Fruit fly (Drosophila melanogaster) whole organism, embryonic: ENCODE results near the gene temp.

Source experiments
- Ada2b ChIP-seq: fragments of 200-800 bp; sonication (Bioruptor generic); IDR thresholded peaks from 2 replicates; pipeline ENCODE4 v1.3.6; 2022; ENCODE audit warnings: missing biosample characterization, missing genetic modification characterization
- B-H2 ChIP-seq: fragments of 200-800 bp; sonication (Bioruptor generic); optimal IDR thresholded peaks from 2 replicates; lab custom pipeline; 2018; ENCODE audit warnings: missing biosample characterization, mild to moderate bottlenecking, missing genetic modification characterization
- Bgb ChIP-seq: fragments of 200-800 bp; sonication (Bioruptor generic); IDR thresholded peaks from 2 replicates; pipeline ENCODE4 v1.3.6; 2022; ENCODE audit warnings: missing biosample characterization, missing genetic modification characterization; ENCODE audit not compliant: partially characterized antibody
- CG10431 ChIP-seq: fragments of 200-800 bp; sonication (Bioruptor generic); optimal IDR thresholded peaks from 3 replicates; lab custom pipeline; 2018; ENCODE audit warnings: missing biosample characterization, mild to moderate bottlenecking, missing genetic modification characterization
- CG11504 ChIP-seq: fragments of 200-800 bp; sonication (Bioruptor generic); optimal IDR thresholded peaks from 3 replicates; lab custom pipeline; 2019; ENCODE audit warnings: missing biosample characterization, mild to moderate bottlenecking, missing genetic modification characterization, moderate library complexity
- CG12155 ChIP-seq: fragments of 200-800 bp; sonication (Bioruptor generic); optimal IDR thresholded peaks from 3 replicates; lab custom pipeline; 2016; ENCODE audit warnings: missing biosample characterization, missing genetic modification characterization
- CG15514 ChIP-seq: fragments of 200-800 bp; sonication (Bioruptor generic); optimal IDR thresholded peaks from 3 replicates; lab custom pipeline; 2017; ENCODE audit warnings: missing biosample characterization, missing genetic modification characterization, mild to moderate bottlenecking, moderate library complexity, missing genetic modification reagents
- CG15696 ChIP-seq: fragments of 200-800 bp; sonication (Bioruptor generic); optimal IDR thresholded peaks from 2 replicates; lab custom pipeline; 2019; ENCODE audit warnings: missing biosample characterization, mild to moderate bottlenecking, missing genetic modification characterization, moderate library complexity
- CG17385 ChIP-seq: fragments of 200-800 bp; sonication (Bioruptor generic); optimal IDR thresholded peaks from 3 replicates; lab custom pipeline; 2018; ENCODE audit warnings: missing biosample characterization, mild to moderate bottlenecking, missing genetic modification characterization
- CG30403 ChIP-seq: fragments of 200-800 bp; sonication (Bioruptor generic); optimal IDR thresholded peaks from 3 replicates; lab custom pipeline; 2016; ENCODE audit warnings: missing biosample characterization, missing genetic modification characterization
- CG32772 ChIP-seq: fragments of 200-800 bp; sonication (Bioruptor generic); IDR thresholded peaks from 2 replicates; pipeline ENCODE4 v1.3.6; 2022; ENCODE audit warnings: missing biosample characterization, missing genetic modification characterization
- CG43689 ChIP-seq: fragments of 200-800 bp; sonication (Bioruptor generic); IDR thresholded peaks from 2 replicates; pipeline ENCODE4 v1.3.6; 2022; ENCODE audit warnings: missing biosample characterization, missing genetic modification characterization
- CG4424 ChIP-seq: fragments of 200-800 bp; sonication (Bioruptor generic); optimal IDR thresholded peaks from 3 replicates; lab custom pipeline; 2016; ENCODE audit warnings: missing biosample characterization, missing genetic modification characterization
- CG6791 ChIP-seq: fragments of 200-800 bp; sonication (Bioruptor generic); IDR thresholded peaks from 3 replicates; pipeline ENCODE4 v1.3.6; 2022; ENCODE audit warnings: missing biosample characterization, missing genetic modification characterization; ENCODE audit not compliant: partially characterized antibody
- CG6854 ChIP-seq: fragments of 200-800 bp; sonication (Bioruptor generic); optimal IDR thresholded peaks from 3 replicates; lab custom pipeline; 2017; ENCODE audit warnings: missing biosample characterization, mild to moderate bottlenecking, missing genetic modification characterization
- CG8290 ChIP-seq, 3 experiments: fragments of 200-800 bp; sonication (Bioruptor generic); optimal IDR thresholded peaks; 2 replicates each; lab custom pipeline; 2016 to 2019; ENCODE audit warnings: missing biosample characterization in 3 of 3, missing genetic modification characterization in 3 of 3, mild to moderate bottlenecking in 2 of 3, moderate library complexity in 1 of 3
- CG8388 ChIP-seq: fragments of 200-800 bp; sonication (Bioruptor generic); optimal IDR thresholded peaks from 2 replicates; lab custom pipeline; 2019; ENCODE audit warnings: missing biosample characterization, mild to moderate bottlenecking, missing genetic modification characterization, moderate library complexity
- CG8944 ChIP-seq: fragments of 200-800 bp; sonication (Bioruptor generic); optimal IDR thresholded peaks from 3 replicates; lab custom pipeline; 2016; ENCODE audit warnings: missing biosample characterization, missing genetic modification characterization
- CG9727 ChIP-seq: fragments of 200-800 bp; sonication (Bioruptor generic); optimal IDR thresholded peaks from 3 replicates; lab custom pipeline; 2017; ENCODE audit warnings: missing biosample characterization, mild to moderate bottlenecking, missing genetic modification characterization
- CG9932 ChIP-seq: fragments of 200-800 bp; sonication (Bioruptor generic); IDR thresholded peaks from 2 replicates; pipeline ENCODE4 v1.3.6; 2022; ENCODE audit warnings: missing biosample characterization, missing genetic modification characterization
- D ChIP-seq, 2 experiments: fragments of 200-800 bp in 1 of 2; fragments of >200 bp in 1 of 2; sonication (Bioruptor generic) in 1 of 2; optimal IDR thresholded peaks; 2 replicates in 1 of 2; 3 replicates in 1 of 2; lab custom pipeline; 2017; ENCODE audit warnings: mild to moderate bottlenecking in 1 of 2, missing biosample characterization in 1 of 2, missing genetic modification characterization in 1 of 2, missing genetic modification reagents in 1 of 2
- Dbx ChIP-seq: fragments of 200-800 bp; sonication (Bioruptor generic); IDR thresholded peaks from 3 replicates; pipeline ENCODE4 v1.3.6; 2022; ENCODE audit warnings: missing biosample characterization, missing genetic modification characterization
- Deaf1 ChIP-seq: fragments of 200-800 bp; optimal IDR thresholded peaks from 3 replicates; lab custom pipeline; 2019; ENCODE audit warnings: missing biosample characterization, mild to moderate bottlenecking, missing genetic modification characterization, moderate library complexity
- Dp ChIP-seq: fragments of 200-800 bp; sonication (Bioruptor generic); optimal IDR thresholded peaks from 2 replicates; lab custom pipeline; 2018; ENCODE audit warnings: missing biosample characterization, mild to moderate bottlenecking, missing genetic modification characterization, moderate library complexity
- Drgx ChIP-seq: fragments of 200-800 bp; sonication (Bioruptor generic); IDR thresholded peaks from 2 replicates; pipeline ENCODE4 v1.3.6; 2022; ENCODE audit warnings: missing biosample characterization, missing genetic modification characterization
- HmgZ ChIP-seq: fragments of 200-800 bp; sonication (Bioruptor generic); optimal IDR thresholded peaks from 2 replicates; lab custom pipeline; 2018; ENCODE audit warnings: missing biosample characterization, mild to moderate bottlenecking, missing genetic modification characterization
- Hmx ChIP-seq: fragments of 200-800 bp; sonication (Bioruptor generic); optimal IDR thresholded peaks from 2 replicates; lab custom pipeline; 2016; ENCODE audit warnings: missing biosample characterization, missing genetic modification characterization
- Hsf ChIP-seq: fragments of 200-800 bp; sonication (Bioruptor generic); optimal IDR thresholded peaks from 3 replicates; lab custom pipeline; 2016; ENCODE audit warnings: missing biosample characterization, missing genetic modification characterization
- bbx ChIP-seq: fragments of 200-800 bp; sonication (Bioruptor generic); IDR thresholded peaks from 2 replicates; pipeline ENCODE4 v1.3.6; 2022; ENCODE audit warnings: missing biosample characterization, missing genetic modification characterization; ENCODE audit not compliant: partially characterized antibody
- cato ChIP-seq: fragments of 200-800 bp; sonication (Bioruptor generic); optimal IDR thresholded peaks from 2 replicates; lab custom pipeline; 2016; ENCODE audit warnings: missing biosample characterization, missing genetic modification characterization, borderline replicate concordance
- ewg ChIP-seq: fragments of 200-800 bp; sonication (Bioruptor generic); optimal IDR thresholded peaks from 3 replicates; lab custom pipeline; 2017; ENCODE audit warnings: mild to moderate bottlenecking, missing biosample characterization, missing genetic modification reagents, missing genetic modification characterization
- gfzf ChIP-seq: fragments of 200-800 bp; sonication (Bioruptor generic); optimal IDR thresholded peaks from 2 replicates; lab custom pipeline; 2016; ENCODE audit warnings: missing biosample characterization, mild to moderate bottlenecking, missing genetic modification characterization, moderate library complexity
- h ChIP-seq: fragments of >200 bp; optimal IDR thresholded peaks from 2 replicates; lab custom pipeline; 2017
- lab ChIP-seq: fragments of 200-800 bp; sonication (Bioruptor generic); optimal IDR thresholded peaks from 3 replicates; lab custom pipeline; 2017; ENCODE audit warnings: missing biosample characterization, missing genetic modification characterization, mild to moderate bottlenecking, moderate library complexity, missing genetic modification reagents
- lola ChIP-seq, 3 experiments: fragments of >200 bp in 2 of 3; fragments of 200-800 bp in 1 of 3; sonication (Bioruptor generic) in 1 of 3; optimal IDR thresholded peaks; 2 replicates each; lab custom pipeline; 2017 to 2019; ENCODE audit warnings: missing biosample characterization in 3 of 3, missing genetic modification characterization in 3 of 3, mild to moderate bottlenecking in 1 of 3, moderate library complexity in 1 of 3
- nom ChIP-seq: fragments of 200-800 bp; sonication (Bioruptor generic); optimal IDR thresholded peaks from 2 replicates; lab custom pipeline; 2017; ENCODE audit warnings: missing biosample characterization, missing genetic modification characterization, mild to moderate bottlenecking, moderate library complexity, missing genetic modification reagents
- onecut ChIP-seq: fragments of 200-800 bp; sonication (Bioruptor generic); IDR thresholded peaks from 2 replicates; pipeline ENCODE4 v1.3.6; 2022; ENCODE audit warnings: missing biosample characterization, missing genetic modification characterization
- rib ChIP-seq: fragments of 200-800 bp; sonication (Bioruptor generic); IDR thresholded peaks from 2 replicates; pipeline ENCODE4 v1.3.6; 2022; ENCODE audit warnings: missing biosample characterization, missing genetic modification characterization
- ro ChIP-seq: fragments of 200-800 bp; sonication (Bioruptor generic); IDR thresholded peaks from 2 replicates; pipeline ENCODE4 v1.3.6; 2022; ENCODE audit warnings: missing biosample characterization, missing genetic modification characterization
- row ChIP-seq: fragments of 200-800 bp; sonication (Bioruptor generic); IDR thresholded peaks from 3 replicates; pipeline ENCODE4 v1.3.6; 2022; ENCODE audit warnings: missing biosample characterization, missing genetic modification characterization
- slbo ChIP-seq: fragments of 200-800 bp; sonication (Bioruptor generic); IDR thresholded peaks from 2 replicates; pipeline ENCODE4 v1.3.6; 2022; ENCODE audit warnings: missing biosample characterization, missing genetic modification characterization
- unpg ChIP-seq: fragments of 200-800 bp; sonication (Bioruptor generic); optimal IDR thresholded peaks from 3 replicates; lab custom pipeline; 2018; ENCODE audit warnings: missing biosample characterization, mild to moderate bottlenecking, missing genetic modification characterization, moderate library complexity
- zf30C ChIP-seq: fragments of 200-800 bp; sonication (Bioruptor generic); optimal IDR thresholded peaks from 3 replicates; lab custom pipeline; 2018; ENCODE audit warnings: missing biosample characterization, mild to moderate bottlenecking, missing genetic modification characterization

temp gene

DNA sequence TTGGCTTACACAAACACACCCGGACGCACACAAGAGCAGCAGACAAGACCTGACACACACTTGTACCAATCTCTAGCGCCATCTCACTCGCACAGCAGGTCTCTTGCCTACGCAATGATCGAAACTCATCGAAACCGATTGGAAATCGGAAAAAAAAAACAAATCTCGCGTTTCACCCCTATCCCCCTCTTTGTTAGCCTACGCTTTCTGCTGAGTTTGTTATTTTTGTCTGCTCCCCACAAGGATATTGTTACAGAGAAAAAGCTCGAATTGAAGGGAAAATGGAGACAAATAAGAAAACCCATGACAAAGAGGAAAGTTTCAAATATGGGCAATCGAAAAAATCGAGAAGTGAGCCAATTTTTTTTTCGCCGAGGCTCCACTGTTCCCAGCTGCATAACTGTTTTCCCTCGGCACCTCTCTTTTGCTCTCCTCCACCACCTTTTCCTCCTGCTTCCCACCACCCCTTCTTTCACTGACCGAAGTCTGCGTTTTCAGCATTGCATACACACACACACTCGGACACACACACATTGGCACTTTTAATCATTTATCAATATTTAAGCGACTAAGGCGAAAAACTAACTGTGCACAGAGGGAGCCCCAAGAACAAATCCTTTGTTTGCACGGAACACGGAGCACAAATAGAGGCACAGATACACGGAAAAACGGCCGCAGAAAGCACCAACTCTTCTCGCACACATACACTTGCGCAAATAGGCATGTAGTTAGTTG, 7.7 kb upstream of the temp start (continued):
- TF ChIP-seq CG8290 (GFP tag; optimal IDR thresholded peaks at IDR 0.05; lab: Kevin White, UChicago) (peak; percentile 12), CG8290 (tag; optimal IDR thresholded peaks at IDR 0.05; lab: Kevin White, UChicago) (peak in 1 of 2 experiments; percentile 42), lola (GFP tag; optimal IDR thresholded peaks at IDR 0.05; lab: Kevin White, UChicago) (peak in 1 of 3 experiments; percentile 9), Ada2b (no peak), CG30403 (GFP tag; lab: Kevin White, UChicago) (peak; percentile 3), CG4424 (no peak), nom (GFP tag; lab: Kevin White, UChicago) (peak; percentile 49), row (GFP tag; lab: Robert Waterston, UW) (peak; percentile 17; the same call in 1 of the 3 replicates), gfzf (GFP tag; lab: Kevin White, UChicago) (no peak), slbo (no peak), D (optimal IDR thresholded peaks at IDR 0.05; lab: Kevin White, UChicago) (no peak), D (GFP tag; optimal IDR thresholded peaks at IDR 0.05; lab: Kevin White, UChicago) (peak; percentile 32), CG43689 (0 out of 2 replicates have a peak, but pooled peaks have one; percentile 14), B-H2 (GFP tag; lab: Kevin White, UChicago) (peak; percentile 12), Dp (GFP tag; lab: Kevin White, UChicago) (no peak), CG6791 (GFP tag; lab: Robert Waterston, UW) (0 out of 3 replicates have a peak, but pooled peaks have one; percentile 23), CG15514 (GFP tag; lab: Kevin White, UChicago) (no peak), Bgb (GFP tag; lab: Robert Waterston, UW) (peak; percentile 15; the same call in 1 of the 2 replicates), Dbx (0 out of 3 replicates have a peak, but pooled peaks have one; percentile 17), Drgx (GFP tag; lab: Robert Waterston, UW) (peak; percentile 56), CG32772 (GFP tag; lab: Robert Waterston, UW) (peak; percentile 50; the same call in 1 of the 2 replicates), zf30C (GFP tag; lab: Kevin White, UChicago) (no peak), CG8388 (GFP tag; lab: Kevin White, UChicago) (no peak), CG9932 (GFP tag; lab: Robert Waterston, UW) (0 out of 2 replicates have a peak, but pooled peaks have one; percentile 9)

DNA sequence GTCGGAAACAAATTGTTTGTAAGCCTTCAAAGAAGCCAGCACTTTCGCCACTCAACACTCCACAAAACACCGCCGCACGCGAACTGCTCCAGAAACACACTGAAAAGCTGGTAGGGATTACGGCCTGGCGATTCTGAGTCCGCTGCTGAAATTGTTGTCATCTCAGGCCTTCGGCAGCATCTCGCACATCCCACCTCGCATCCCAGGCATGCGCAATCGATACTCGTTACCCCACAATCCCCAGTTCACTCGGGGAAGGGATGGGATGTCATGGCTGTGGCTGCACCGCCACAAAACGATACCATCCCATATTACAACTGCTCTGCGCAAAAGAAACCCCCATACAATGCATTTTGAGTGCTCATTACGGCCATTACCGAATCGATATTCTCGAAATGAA, 2.6 kb downstream of the temp start, which contains the start of gene CG3078:
TSS of gene CG3078 (minus strand) at position 101 of the 400 bp plus-strand sequence.
- TF ChIP-seq Deaf1 = peak; percentile 49
- peak; percentile 81 for TF ChIP-seq ewg (GFP tag; lab: Kevin White, UChicago)
- peak; percentile 73 for TF ChIP-seq onecut
- TF ChIP-seq CG15514 (GFP tag; lab: Kevin White, UChicago) = peak; percentile 9
- TF ChIP-seq Hmx = no peak

DNA sequence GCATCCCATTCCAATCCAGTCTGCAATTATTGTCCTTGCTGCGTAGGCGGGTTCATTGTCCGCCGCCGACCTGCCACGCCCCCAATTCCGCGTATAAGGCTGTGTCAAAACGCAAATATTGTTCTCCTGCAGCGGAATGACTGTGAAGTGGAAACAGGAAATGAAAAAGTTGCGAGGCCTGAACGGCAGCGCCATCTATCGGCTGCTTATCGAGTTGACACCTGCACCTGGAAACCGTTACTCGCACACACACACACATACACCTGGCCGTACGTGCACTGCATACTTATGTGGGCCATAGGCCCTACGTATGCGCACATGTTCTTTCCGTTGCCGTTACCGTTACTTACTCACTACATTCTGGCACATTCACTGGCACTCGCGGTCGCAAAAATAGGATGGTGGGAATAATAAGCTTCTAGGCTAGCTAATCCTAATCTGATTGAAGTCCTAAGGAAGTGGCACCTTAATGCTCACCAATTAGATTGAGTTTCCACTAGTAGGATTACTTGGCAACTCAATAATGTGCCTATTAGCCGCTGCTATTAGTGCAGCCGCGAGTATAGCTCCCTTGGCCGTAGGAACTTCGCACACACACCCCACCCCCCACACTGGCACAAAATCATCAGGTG, 3.6 kb downstream of the temp start:
- no peak for TF ChIP-seq CG17385 (GFP tag; lab: Kevin White, UChicago)
- no peak for TF ChIP-seq h (lab: Kevin White, UChicago)
- no peak for TF ChIP-seq Hsf
- TF ChIP-seq rib = no peak
- TF ChIP-seq CG6854 (GFP tag; lab: Kevin White, UChicago) = no peak
- no peak for TF ChIP-seq HmgZ (tag; lab: Kevin White, UChicago)
- no peak for TF ChIP-seq cato (GFP tag; lab: Kevin White, UChicago)
- no peak for TF ChIP-seq D (optimal IDR thresholded peaks at IDR 0.05; lab: Kevin White, UChicago)
- TF ChIP-seq D (GFP tag; optimal IDR thresholded peaks at IDR 0.05; lab: Kevin White, UChicago) = no peak
- no peak for TF ChIP-seq CG10431 (GFP tag; lab: Kevin White, UChicago)
- TF ChIP-seq unpg (GFP tag; lab: Kevin White, UChicago) = peak; percentile 6
- peak; percentile 4 for TF ChIP-seq CG9727 (GFP tag; lab: Kevin White, UChicago)
- TF ChIP-seq lab (GFP tag; lab: Kevin White, UChicago) = peak; percentile 56
- no peak for TF ChIP-seq ro (GFP tag; lab: Robert Waterston, UW)
- no peak for TF ChIP-seq CG8290 (GFP tag; optimal IDR thresholded peaks at IDR 0.05; lab: Kevin White, UChicago)
- peak in 1 of 2 experiments; percentile 28 for TF ChIP-seq CG8290 (tag; optimal IDR thresholded peaks at IDR 0.05; lab: Kevin White, UChicago)
- no peak for TF ChIP-seq CG12155 (GFP tag; lab: Kevin White, UChicago)
- TF ChIP-seq CG8944 (GFP tag; lab: Kevin White, UChicago) = no peak
- TF ChIP-seq bbx (GFP tag; lab: Robert Waterston, UW) = no peak
- peak; percentile 7 for TF ChIP-seq CG11504
- TF ChIP-seq CG15696 (tag; lab: Kevin White, UChicago) = no peak
